Fruit fly (Drosophila melanogaster) whole organism, adult: ENCODE data around the gene CycB3.

Source experiments
- CG11617 ChIP-seq: fragments of 200-800 bp; sonication (Bioruptor generic); optimal IDR thresholded peaks from 2 replicates; lab custom pipeline; 2017; ENCODE audit warnings: mild to moderate bottlenecking, missing biosample characterization, missing genetic modification reagents, missing genetic modification characterization
- CG12768 ChIP-seq: fragments of 200-800 bp; sonication (Bioruptor generic); optimal IDR thresholded peaks from 2 replicates; lab custom pipeline; 2017; ENCODE audit warnings: missing biosample characterization, missing genetic modification characterization, mild to moderate bottlenecking, moderate library complexity, missing genetic modification reagents
- CG14711 ChIP-seq: fragments of 200-800 bp; sonication (Bioruptor generic); optimal IDR thresholded peaks from 2 replicates; lab custom pipeline; 2018; ENCODE audit warnings: missing biosample characterization, mild to moderate bottlenecking, missing genetic modification characterization, moderate library complexity
- CG1620 ChIP-seq: fragments of 200-800 bp; sonication (Bioruptor generic); optimal IDR thresholded peaks from 2 replicates; lab custom pipeline; 2016; ENCODE audit warnings: missing biosample characterization, missing genetic modification characterization
- CG33017 ChIP-seq: fragments of 200-800 bp; sonication (Bioruptor generic); optimal IDR thresholded peaks from 2 replicates; lab custom pipeline; 2018; ENCODE audit warnings: missing biosample characterization, mild to moderate bottlenecking, missing genetic modification characterization, moderate library complexity
- CG5204 ChIP-seq: fragments of 200-800 bp; sonication (Bioruptor generic); optimal IDR thresholded peaks from 2 replicates; lab custom pipeline; 2016; ENCODE audit warnings: missing biosample characterization, missing genetic modification characterization
- CG7045 ChIP-seq: fragments of 200-800 bp; sonication (Bioruptor generic); optimal IDR thresholded peaks from 2 replicates; lab custom pipeline; 2017; ENCODE audit warnings: missing biosample characterization, mild to moderate bottlenecking, missing genetic modification characterization
- CG7101 ChIP-seq: fragments of 200-800 bp; sonication (Bioruptor generic); optimal IDR thresholded peaks from 2 replicates; lab custom pipeline; 2018; ENCODE audit warnings: missing biosample characterization, mild to moderate bottlenecking, missing genetic modification characterization, moderate library complexity
- Clk ChIP-seq: fragments of 200-800 bp; sonication (Bioruptor generic); optimal IDR thresholded peaks from 2 replicates; lab custom pipeline; 2017; ENCODE audit warnings: missing biosample characterization, missing genetic modification characterization
- Crg-1 ChIP-seq: fragments of 200-800 bp; sonication (Bioruptor generic); optimal IDR thresholded peaks from 2 replicates; lab custom pipeline; 2016; ENCODE audit warnings: missing biosample characterization, missing genetic modification characterization
- Hr96 ChIP-seq: fragments of 200-800 bp; sonication (Bioruptor generic); optimal IDR thresholded peaks from 2 replicates; lab custom pipeline; 2016; ENCODE audit warnings: missing biosample characterization, missing genetic modification characterization
- Mnt ChIP-seq: fragments of 200-800 bp; sonication (Bioruptor generic); optimal IDR thresholded peaks from 2 replicates; lab custom pipeline; 2016; ENCODE audit warnings: missing biosample characterization, mild to moderate bottlenecking, missing genetic modification characterization
- bab1 ChIP-seq: fragments of 200-800 bp; sonication (Bioruptor generic); optimal IDR thresholded peaks from 3 replicates; lab custom pipeline; 2019; ENCODE audit warnings: missing biosample characterization, mild to moderate bottlenecking, missing genetic modification characterization, moderate library complexity
- cic ChIP-seq: fragments of 200-800 bp; sonication (Bioruptor generic); optimal IDR thresholded peaks from 2 replicates; lab custom pipeline; 2017; ENCODE audit warnings: missing biosample characterization, mild to moderate bottlenecking, missing genetic modification characterization, moderate library complexity
- cnc ChIP-seq, 2 experiments: fragments of >200 bp; optimal IDR thresholded peaks; 2 replicates each; lab custom pipeline; 2017
- kay ChIP-seq: fragments of 200-800 bp; sonication (Bioruptor generic); peaks from one replicate; lab custom pipeline; 2016; ENCODE audit warnings: missing biosample characterization, missing genetic modification characterization, borderline replicate concordance
- ovo ChIP-seq: fragments of 200-800 bp; sonication (Bioruptor generic); optimal IDR thresholded peaks from 2 replicates; lab custom pipeline; 2016; ENCODE audit warnings: missing biosample characterization, missing genetic modification characterization
- pad ChIP-seq: fragments of 200-800 bp; sonication (Bioruptor generic); optimal IDR thresholded peaks from 3 replicates; lab custom pipeline; 2017; ENCODE audit warnings: missing biosample characterization, missing genetic modification characterization, mild to moderate bottlenecking, moderate library complexity, missing genetic modification reagents
- tj ChIP-seq: fragments of 200-800 bp; sonication (Bioruptor generic); optimal IDR thresholded peaks from 3 replicates; lab custom pipeline; 2017; ENCODE audit warnings: missing biosample characterization, mild to moderate bottlenecking, missing genetic modification characterization, moderate library complexity
- toe ChIP-seq: fragments of 200-800 bp; sonication (Bioruptor generic); optimal IDR thresholded peaks from 2 replicates; lab custom pipeline; 2016; ENCODE audit warnings: missing biosample characterization, missing genetic modification characterization

Gene CycB3

DNA sequence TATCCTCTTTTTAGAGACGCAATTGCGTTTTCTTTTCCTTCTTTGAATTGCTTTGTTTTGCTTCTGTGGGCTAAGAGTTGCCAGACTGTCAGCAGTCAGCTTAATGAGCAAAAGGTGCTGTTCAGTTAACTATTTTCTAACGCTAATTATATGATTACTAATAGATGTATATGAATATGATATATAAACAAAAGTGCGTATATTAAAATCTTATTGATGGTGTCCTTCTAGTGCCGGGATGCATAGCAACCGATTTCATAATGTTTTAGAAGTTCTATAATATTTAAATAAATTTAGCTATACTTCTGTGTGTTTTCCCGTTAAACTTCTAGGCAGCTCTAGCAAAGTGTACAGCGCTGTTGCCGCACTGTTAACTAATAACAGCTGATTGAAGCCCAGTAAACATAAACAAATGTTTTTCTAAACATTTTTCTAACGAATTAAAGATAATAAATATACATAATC is 40.7 kb downstream of the CycB3 start, which contains the start of the genes Kaz and CG43273:
TSS of gene Kaz (minus strand) at position 73 of the 465 bp plus-strand sequence.
TSS of gene CG43273 (plus strand) at position 415 of the 465 bp plus-strand sequence.
- TF ChIP-seq cic (GFP tag; lab: Kevin White, UChicago) (no peak), CG7101 (tag; lab: Kevin White, UChicago) (peak; percentile 67), CG5204 (GFP tag; lab: Kevin White, UChicago) (peak; percentile 40), bab1 (GFP tag; lab: Kevin White, UChicago) (peak; percentile 76), CG11617 (peak; percentile 54), CG7045 (GFP tag; lab: Kevin White, UChicago) (peak; percentile 41), cnc (optimal IDR thresholded peaks at IDR 0.05; lab: Kevin White, UChicago) (no peak), Crg-1 (GFP tag; lab: Kevin White, UChicago) (peak; percentile 14), CG1620 (GFP tag; lab: Kevin White, UChicago) (peak; percentile 67), pad (GFP tag; lab: Kevin White, UChicago) (peak; percentile 36), Clk (GFP tag; lab: Kevin White, UChicago) (no peak), CG14711 (peak; percentile 67), tj (GFP tag; lab: Kevin White, UChicago) (peak; percentile 35), ovo (peak; percentile 46), CG33017 (peak; percentile 37), toe (GFP tag; lab: Kevin White, UChicago) (peak; percentile 71), Hr96 (no peak), CG12768 (GFP tag; lab: Kevin White, UChicago) (no peak), kay (GFP tag; lab: Kevin White, UChicago) (peak; percentile 62), Mnt (peak; percentile 25)

DNA sequence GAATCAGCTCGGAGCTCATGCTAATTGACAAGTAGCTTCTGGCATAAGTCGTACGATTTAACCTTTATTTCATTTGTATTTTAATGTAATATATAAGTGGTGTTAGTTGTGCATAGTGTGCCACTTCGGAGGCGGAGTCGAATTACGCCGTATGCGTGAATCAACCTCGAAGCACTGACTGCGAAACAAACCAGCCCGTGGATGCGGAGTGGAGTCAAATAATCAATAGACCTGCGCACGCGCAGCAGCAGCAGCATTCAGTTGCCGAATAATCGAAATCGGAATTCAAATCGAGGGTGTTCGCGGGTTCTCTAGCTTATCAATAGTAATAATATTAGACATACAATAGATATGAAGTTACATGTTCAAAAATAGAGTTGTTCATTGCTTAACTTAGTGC is 42.4 kb downstream of the CycB3 start, which contains the start of gene RabX4:
TSS of gene RabX4 (minus strand) at position 176 of the 400 bp plus-strand sequence.
- no peak for TF ChIP-seq CG14711
- TF ChIP-seq ovo = no peak
- no peak for TF ChIP-seq Mnt
- no peak for TF ChIP-seq CG11617
- TF ChIP-seq kay (GFP tag; lab: Kevin White, UChicago) = peak; percentile 35
- TF ChIP-seq tj (GFP tag; lab: Kevin White, UChicago) = no peak

DNA sequence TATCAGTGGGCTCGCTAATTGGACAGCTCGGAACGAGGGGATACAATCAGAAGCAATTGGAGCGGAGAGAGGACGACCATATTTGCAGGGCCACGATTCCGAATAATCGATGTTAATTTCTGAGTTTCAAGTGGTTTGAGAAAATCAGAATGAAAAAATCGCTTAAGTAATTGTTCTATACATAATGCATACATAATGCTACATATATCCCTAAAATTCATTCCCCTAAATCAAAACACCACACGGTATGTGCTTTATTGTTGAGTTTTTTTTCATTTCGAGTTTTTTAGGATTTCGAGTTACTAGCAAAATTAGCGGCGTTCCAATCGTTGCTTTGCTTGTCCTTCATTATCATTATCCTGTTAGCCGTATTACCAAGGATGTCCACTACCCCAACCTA is 45.1 kb downstream of the CycB3 start, which contains the start of gene niki:
TSS of gene niki (minus strand) at position 101 of the 400 bp plus-strand sequence.
- TF ChIP-seq kay (GFP tag; lab: Kevin White, UChicago) = no peak

DNA sequence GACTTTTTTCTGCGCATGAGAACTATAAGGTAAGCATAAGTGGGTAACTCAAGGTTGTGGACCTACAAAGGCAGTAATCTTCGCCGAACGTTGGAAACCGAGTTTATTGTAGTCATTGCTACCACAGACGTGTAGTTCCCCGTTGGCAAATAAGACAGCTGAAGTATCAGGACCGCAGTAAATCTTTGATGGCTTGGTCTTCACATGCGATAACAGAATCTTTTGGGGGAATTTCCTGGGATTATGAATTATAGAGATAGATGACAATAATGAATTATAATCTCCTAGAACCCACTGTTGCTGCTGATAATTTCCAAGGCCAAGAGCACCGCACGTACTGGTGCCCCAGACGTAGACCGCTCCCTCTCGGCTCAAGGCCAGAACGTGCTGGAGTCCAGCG is 47.6 kb downstream of the CycB3 start:
- TF ChIP-seq ovo = no peak
- no peak for TF ChIP-seq tj (GFP tag; lab: Kevin White, UChicago)
- no peak for TF ChIP-seq CG14711
- TF ChIP-seq Mnt = no peak
- TF ChIP-seq cic (GFP tag; lab: Kevin White, UChicago) = no peak
- no peak for TF ChIP-seq pad (GFP tag; lab: Kevin White, UChicago)
- TF ChIP-seq Crg-1 (GFP tag; lab: Kevin White, UChicago) = no peak
- no peak for TF ChIP-seq toe (GFP tag; lab: Kevin White, UChicago)
- no peak for TF ChIP-seq CG11617
- TF ChIP-seq cnc (optimal IDR thresholded peaks at IDR 0.05; lab: Kevin White, UChicago) = no peak
- TF ChIP-seq bab1 (GFP tag; lab: Kevin White, UChicago) = no peak
- TF ChIP-seq CG7101 (tag; lab: Kevin White, UChicago) = no peak
- no peak for TF ChIP-seq Clk (GFP tag; lab: Kevin White, UChicago)
